Worm (Caenorhabditis elegans): Measurements from ENCODE around the gene D2007.1.

- TF ChIP-seq klf-2 (GFP tag; conservative IDR thresholded peaks at IDR 0.05), result no peak
- TF ChIP-seq ztf-29 (GFP tag; IDR thresholded peaks at IDR 0.05), result no peak
- TF ChIP-seq tab-1 (GFP tag; IDR thresholded peaks at IDR 0.05), result no peak
- peak; percentile 81 for TF ChIP-seq flt-1 (GFP tag; IDR thresholded peaks at IDR 0.05)
Measured at ce11 chrIII:8144574-8145065, 10.6 kb upstream of the D2007.1 start, which contains the start of the genes C14B9.8 and mrpl-18.

All from whole organism, midembryonic.